Worm (Caenorhabditis elegans) whole organism, L4/young adult: ENCODE measurements around the gene cdc-48.1.

Experiments
- W03F9.2 ChIP-seq: fragments of 150-350 bp; optimal IDR thresholded peaks from 2 replicates; lab custom pipeline; 2014; ENCODE audit warnings: missing biosample characterization, missing genetic modification characterization
- dao-5 ChIP-seq: sonication (generic microtip); optimal IDR thresholded peaks from 2 replicates; lab custom pipeline; 2016; ENCODE audit warnings: missing genotype, missing genetic modification characterization, moderate library complexity, missing compliant biosample characterization
- him-1 ChIP-seq: sonication (generic microtip); optimal IDR thresholded peaks from 2 replicates; lab custom pipeline; 2016; ENCODE audit warnings: missing genotype, missing genetic modification reagents, missing genetic modification characterization, missing compliant biosample characterization

Gene cdc-48.1

DNA sequence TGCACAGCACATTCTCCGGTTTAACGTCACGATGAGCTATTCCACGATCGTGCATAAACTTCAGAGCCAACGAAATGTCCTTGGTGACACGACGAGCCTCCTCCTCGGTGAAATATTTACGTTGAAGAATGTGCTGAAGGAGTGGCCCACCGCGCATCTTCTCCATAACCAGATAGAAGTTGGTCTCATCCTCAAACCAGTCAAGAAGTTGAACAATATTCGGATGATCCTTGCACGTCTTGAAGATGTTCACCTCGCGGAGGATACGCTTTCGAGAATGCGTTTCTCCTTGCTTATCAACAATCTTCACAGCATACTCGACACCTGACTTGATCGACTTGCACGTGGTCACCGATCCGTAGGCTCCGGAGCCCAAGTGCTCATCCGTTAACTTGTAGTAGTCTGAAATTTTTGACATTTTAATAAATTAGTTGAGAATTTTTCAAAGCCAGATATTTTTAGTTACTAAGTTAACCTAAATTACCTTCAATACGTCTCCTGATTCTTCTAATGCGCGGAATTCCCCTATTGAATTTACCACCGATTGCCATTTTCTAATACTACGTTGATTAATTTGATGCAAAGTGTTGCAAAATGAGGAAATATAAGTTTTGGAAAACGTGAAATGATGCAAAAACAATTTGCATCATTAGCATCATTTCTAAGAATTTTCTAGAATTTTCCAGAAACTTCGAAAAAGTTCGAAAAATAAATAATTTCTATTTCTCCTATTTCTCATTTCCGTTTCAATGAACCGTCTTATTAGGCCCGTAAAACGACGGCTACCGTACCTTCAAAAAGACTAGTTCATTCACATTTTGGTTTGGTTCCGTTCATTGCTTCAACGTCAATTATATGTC, 17.1 kb downstream of the cdc-48.1 start:
- TF ChIP-seq W03F9.2 (no peak), dao-5 (tag; lab: Kevin White, UChicago) (no peak), him-1 (tag; lab: Kevin White, UChicago) (no peak)

DNA sequence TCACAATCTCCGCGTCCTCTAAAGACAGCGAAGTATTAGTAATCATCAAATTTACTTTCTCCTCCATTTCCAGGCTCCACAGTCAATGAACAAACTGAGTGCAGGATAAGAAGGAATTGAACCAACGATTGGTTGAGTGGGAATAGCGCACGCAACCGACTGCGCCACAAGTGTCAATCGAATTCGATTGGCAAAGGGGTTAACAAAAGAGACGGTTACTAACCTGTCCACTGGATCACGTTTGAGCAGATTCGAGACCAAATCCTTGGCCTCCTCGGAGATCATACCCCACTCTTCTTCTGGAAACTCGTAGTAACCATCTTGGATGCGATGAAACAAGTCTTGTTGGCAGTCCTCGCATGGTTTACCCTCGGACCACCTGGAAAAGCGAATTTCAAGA, 18.0 kb downstream of the cdc-48.1 start:
- TF ChIP-seq him-1 (tag; lab: Kevin White, UChicago): no peak
- no peak for TF ChIP-seq W03F9.2
- TF ChIP-seq dao-5 (tag; lab: Kevin White, UChicago): no peak

DNA sequence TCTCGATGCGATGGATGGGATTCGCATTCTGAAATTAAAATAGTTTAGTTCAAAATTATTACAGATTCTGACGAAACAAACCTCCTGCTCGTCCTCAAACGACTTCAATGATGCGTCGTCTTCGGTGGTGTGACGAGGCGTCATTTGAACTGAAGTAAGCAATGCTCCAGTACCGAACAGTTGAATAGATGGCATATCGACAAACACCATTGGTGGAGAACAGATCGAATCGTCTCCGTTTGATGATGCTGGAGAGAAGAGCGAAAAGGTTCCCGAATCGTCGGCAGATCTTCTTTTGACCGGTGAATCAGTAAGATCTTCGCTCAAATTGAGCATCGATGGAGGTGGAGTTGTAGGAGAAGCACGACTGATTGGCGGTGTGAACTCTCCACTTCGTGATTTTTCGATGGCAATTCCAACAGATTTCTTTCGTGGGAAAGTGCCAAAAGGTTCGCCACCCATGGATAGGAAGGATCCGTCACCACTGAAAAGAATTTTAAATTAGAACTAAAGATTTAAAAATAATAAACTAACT, 18.8 kb downstream of the cdc-48.1 start:
- no peak for TF ChIP-seq him-1 (tag; lab: Kevin White, UChicago)
- TF ChIP-seq W03F9.2: peak; percentile 8

DNA sequence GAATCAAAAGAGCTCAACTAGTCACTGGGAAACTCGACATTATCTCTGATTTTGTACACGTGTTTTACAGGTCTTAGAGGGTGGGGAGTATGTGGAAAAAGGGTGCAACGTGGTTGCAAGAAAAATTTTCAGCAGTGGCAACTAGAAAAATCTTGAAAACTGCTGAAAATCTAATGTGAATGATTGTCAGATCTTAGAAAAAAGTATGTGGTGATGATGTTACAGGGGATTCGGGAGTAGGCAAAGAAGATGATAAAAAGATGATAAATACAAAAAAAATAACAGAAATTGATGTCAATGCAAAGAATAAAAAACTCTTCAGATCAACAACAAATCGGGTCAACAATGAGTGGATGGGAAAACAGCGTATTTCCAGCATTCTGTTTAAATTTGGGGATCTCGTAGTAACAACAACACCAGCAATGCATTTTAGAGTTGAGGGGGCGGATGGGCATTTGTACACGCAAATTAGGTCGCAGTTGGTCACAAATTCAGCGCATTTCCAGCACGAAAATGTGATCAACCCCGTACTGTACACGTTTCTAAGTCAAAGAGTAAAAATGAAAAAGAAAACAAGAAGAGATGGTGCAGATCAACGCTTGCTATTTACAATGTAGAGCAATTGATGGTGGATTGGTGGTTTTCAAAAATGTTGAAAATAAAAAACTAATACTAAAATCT, 19.6 kb downstream of the cdc-48.1 start:
- TF ChIP-seq W03F9.2: no peak
- TF ChIP-seq him-1 (tag; lab: Kevin White, UChicago): peak; percentile 24

DNA sequence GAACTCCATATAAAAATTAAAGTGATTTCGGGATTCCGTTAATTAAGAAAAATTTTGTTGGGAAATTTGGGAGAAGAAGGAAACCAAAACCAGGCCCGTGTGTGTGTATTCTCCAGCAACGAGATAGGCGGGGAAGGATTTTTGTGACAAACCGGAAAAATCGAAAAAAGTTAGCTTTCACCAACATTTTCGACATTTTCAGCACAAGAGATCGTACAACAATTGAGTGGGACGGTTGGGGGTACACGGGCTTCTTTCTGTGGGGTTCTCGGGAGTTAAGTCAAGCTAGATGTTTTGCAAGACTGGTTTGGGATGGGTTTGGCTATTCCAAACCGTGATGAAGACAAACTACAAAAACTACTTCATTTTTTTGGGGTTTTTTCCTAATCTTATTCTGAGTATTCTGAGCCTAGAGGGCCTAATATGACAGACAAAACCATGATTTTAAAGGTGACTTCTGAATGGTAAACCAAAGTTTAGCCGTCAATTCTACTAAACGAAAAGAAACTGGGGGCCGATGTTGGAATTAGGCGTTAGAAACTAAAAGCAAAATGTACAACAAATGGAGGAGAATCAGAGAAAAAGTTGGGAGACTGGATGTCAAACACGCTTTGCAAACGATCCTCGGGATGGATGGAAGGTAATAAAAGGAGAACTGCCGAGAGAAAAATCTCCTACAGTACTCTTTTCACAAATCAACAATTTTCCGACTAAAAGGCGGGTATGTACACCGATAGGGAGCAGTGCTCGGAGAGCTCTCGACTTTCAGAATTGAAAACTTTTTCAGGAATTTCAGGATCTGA, 20.4 kb downstream of the cdc-48.1 start:
- no peak for TF ChIP-seq W03F9.2
- no peak for TF ChIP-seq dao-5 (tag; lab: Kevin White, UChicago)
- no peak for TF ChIP-seq him-1 (tag; lab: Kevin White, UChicago)

DNA sequence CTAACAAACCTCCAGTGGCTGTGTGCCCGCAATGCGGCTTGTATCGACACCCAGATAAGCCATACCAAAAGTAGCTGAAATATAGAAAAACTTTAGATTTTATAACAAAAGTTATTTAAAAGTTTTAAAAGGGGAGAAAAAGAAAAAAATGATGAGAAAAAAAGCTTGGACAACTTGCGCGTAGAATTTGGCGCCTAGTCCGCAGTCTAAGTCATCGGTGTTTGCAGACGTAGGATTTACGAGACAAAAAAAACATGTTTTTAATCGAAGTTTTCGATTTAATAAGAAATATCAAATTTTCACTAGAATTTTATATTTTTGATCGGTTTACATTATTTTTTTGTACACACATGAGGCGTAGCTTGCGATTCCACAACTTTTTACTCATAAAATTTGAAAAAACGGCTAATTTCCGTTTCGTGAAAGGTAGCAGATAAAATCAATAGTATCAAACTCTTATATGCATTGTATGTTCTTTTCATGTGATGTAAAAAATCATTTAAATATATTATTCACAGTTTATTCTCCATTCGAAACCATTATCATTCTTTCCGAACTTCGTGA, 21.2 kb downstream of the cdc-48.1 start, which contains the start of gene pro-1:
TSS of gene pro-1 (minus strand) at position 74 of the 564 bp plus-strand sequence.
- TF ChIP-seq dao-5 (tag; lab: Kevin White, UChicago): peak; percentile 62
- peak; percentile 88 for TF ChIP-seq him-1 (tag; lab: Kevin White, UChicago)
- peak; percentile 90 for TF ChIP-seq W03F9.2

DNA sequence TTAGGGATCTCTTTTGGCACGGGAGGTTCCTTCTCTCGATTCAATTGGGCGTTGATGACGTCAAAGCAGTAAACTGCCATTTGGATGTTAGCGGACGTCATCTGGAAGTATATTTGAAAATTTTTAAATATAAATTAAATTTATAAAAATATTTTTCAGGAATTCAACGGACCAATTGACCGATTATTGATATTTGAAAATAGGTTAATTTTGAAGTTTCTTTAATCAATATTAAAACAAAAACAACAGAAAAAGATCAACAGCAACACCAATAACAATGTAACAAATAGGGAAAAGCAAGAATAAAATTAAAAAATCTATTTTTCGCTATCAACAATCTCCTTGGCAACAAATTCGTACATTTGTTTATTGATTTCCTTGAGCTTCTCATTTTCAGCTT, 24.0 kb downstream of the cdc-48.1 start, which contains the start of gene R166.3:
TSS of gene R166.3 (minus strand) at position 101 of the 400 bp plus-strand sequence.
- no peak for TF ChIP-seq W03F9.2

DNA sequence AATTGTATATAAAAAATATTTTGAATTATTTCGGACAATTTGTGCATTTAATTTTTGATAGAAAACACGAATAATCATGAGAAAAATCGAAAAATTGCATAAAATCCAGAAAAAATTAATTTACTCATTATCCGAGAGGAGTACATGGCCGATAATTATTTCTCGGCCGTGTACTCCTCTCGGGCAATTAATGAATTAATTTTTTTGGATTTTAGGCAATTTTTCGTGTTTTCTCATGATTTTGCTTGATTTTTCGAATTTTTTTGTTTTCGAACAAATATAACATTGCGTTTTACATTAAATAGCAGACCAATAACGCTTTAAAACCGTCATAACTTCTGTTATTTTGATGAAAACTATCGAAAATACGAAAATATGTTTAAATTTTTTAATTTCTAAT, 25.2 kb downstream of the cdc-48.1 start:
- TF ChIP-seq him-1 (tag; lab: Kevin White, UChicago): peak; percentile 71
- TF ChIP-seq dao-5 (tag; lab: Kevin White, UChicago): no peak

DNA sequence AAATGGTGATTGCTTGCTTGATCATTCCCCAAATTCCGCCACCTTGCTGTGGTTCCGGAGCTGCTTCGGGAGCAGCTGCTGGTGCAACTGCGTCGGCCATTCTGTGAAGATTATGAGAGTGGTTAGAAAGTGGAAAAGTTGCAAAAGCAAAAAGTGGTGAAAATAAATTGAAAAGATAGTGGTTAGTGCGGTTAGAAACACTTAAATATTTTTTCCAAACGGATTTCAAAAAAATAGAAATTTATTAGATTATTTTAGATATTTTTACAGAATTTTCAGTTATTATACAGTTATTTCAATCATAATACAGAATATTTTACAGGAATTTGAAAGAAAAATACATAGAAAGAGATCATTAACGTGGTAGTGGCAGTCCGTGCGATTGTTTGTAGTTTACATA, 25.6 kb downstream of the cdc-48.1 start, which contains the start of gene R166.2:
TSS of gene R166.2 (minus strand) at position 101 of the 400 bp plus-strand sequence.
- no peak for TF ChIP-seq him-1 (tag; lab: Kevin White, UChicago)
- no peak for TF ChIP-seq W03F9.2
- TF ChIP-seq dao-5 (tag; lab: Kevin White, UChicago): no peak

DNA sequence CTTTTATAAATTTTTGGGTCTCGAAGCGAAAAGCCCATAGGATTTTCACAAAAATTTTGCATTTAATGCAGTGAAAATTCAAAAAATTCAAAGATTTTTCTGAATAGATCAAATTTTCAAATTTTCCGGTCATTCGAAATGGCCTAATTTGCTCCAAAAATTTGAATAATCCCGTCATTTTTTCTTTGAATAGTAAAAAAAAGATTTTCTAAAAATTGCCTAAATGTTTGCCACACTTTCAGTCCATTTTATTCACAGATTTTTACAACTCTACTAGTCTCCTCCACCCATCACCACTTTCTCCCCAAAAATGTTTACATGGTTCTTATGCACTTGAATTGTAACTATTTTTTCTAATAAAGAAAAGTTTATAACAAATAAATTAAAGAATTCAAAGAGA, 29.2 kb downstream of the cdc-48.1 start:
- TF ChIP-seq dao-5 (tag; lab: Kevin White, UChicago) (no peak), him-1 (tag; lab: Kevin White, UChicago) (no peak), W03F9.2 (no peak)

DNA sequence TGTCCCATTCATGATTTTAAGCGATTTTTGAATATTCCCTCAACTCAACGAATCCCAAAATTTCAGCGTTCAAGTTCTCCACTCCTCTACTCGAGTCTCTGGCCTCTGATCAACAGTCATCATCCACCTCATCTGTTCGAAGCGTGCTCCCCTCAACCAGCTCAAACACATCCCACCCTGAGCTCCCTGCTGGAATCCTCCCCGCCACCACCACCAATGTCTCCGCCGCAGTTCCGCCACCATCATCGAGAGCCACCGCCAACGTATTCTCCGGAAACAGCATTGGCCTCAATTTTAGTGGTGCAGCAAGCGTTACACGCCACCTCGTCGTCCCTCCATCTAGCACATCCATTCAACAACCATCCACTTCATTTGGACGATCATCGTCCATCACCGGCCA, 31.6 kb downstream of the cdc-48.1 start:
- TF ChIP-seq him-1 (tag; lab: Kevin White, UChicago): no peak

DNA sequence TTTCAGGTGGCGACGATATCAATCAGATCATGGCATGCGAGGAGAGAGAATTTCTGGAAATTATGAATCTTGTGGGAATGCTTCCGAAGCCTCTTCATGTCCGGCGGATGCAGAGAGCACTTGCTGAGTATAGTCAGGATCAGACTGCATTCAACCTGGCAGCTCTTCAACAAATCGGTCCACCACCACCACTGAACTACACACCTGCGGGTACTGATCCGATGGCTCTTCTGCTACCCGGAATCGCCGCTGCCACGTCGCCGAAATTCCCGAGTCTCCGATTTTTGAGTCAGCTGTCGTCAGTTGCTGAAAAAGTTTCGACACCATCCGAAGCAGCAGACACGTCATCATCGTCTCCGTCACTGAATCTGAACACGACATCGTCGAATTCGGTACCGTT, 32.3 kb downstream of the cdc-48.1 start:
- TF ChIP-seq W03F9.2: no peak
- TF ChIP-seq dao-5 (tag; lab: Kevin White, UChicago): no peak

DNA sequence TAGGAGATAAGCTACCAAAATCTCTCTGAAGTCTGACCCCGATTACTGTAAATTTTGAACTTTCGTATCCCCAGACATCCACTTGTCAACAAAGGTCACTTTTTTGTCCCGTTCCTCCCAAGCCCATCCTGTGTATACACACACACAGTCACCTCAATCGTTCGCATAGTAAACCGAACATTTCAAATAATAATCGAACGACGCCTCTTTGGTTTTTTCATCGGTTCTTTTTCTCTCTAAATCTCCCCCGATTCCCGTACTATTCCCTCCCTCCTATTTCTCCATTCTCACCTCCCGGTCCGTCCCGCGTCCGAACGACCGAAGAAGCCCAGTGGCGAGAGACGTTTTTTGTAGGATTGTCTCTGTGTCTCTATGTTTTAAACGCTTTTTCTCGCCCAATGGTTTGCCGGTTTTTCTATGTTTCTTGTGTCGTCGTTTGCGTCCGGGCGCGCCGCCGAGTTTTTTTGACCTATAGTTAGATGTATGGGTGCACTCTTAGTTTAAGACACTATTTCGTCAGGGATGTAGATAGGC, 33.9 kb downstream of the cdc-48.1 start:
- TF ChIP-seq W03F9.2 (no peak), dao-5 (tag; lab: Kevin White, UChicago) (no peak), him-1 (tag; lab: Kevin White, UChicago) (no peak)
